Worm (Caenorhabditis elegans) whole organism, early embryonic: ENCODE results near the gene ZK809.1.

Experiments
- B0310.2 ChIP-seq: sonication (generic microtip); optimal IDR thresholded peaks from 2 replicates; lab custom pipeline; 2016; ENCODE audit warnings: mild to moderate bottlenecking, missing genetic modification characterization, missing compliant biosample characterization
- F13C5.2 ChIP-seq: sonication (generic microtip); optimal IDR thresholded peaks from 2 replicates; lab custom pipeline; 2017; ENCODE audit warnings: mild to moderate bottlenecking, missing genetic modification characterization, inconsistent platforms, missing compliant biosample characterization
- aly-1 ChIP-seq: sonication (generic microtip); optimal IDR thresholded peaks from 2 replicates; lab custom pipeline; 2016; ENCODE audit warnings: missing genetic modification characterization, missing compliant biosample characterization
- ama-1 ChIP-seq: fragments of 150-350 bp; optimal IDR thresholded peaks from 2 replicates; lab custom pipeline; 2014
- ceh-13 ChIP-seq: fragments of 200-800 bp; sonication (Bioruptor generic); optimal IDR thresholded peaks from 2 replicates; lab custom pipeline; 2018; ENCODE audit warnings: mild to moderate bottlenecking, missing genetic modification characterization, missing compliant biosample characterization
- ceh-36 ChIP-seq: sonication (generic microtip); optimal IDR thresholded peaks from 2 replicates; lab custom pipeline; 2016; ENCODE audit warnings: missing genetic modification characterization, inconsistent platforms, missing compliant biosample characterization
- ets-7 ChIP-seq: sonication (generic microtip); optimal IDR thresholded peaks from 2 replicates; lab custom pipeline; 2016; ENCODE audit warnings: missing genotype, missing genetic modification characterization, missing compliant biosample characterization
- flt-1 ChIP-seq: fragments of 200-800 bp; sonication (Bioruptor generic); IDR thresholded peaks from 2 replicates; pipeline ENCODE4 v1.3.6; 2022; ENCODE audit warnings: missing genetic modification characterization, missing compliant biosample characterization
- hmbx-1 ChIP-seq: sonication (generic microtip); optimal IDR thresholded peaks from 2 replicates; lab custom pipeline; 2016; ENCODE audit warnings: mild to moderate bottlenecking, missing genetic modification characterization, missing compliant biosample characterization
- hmg-4 ChIP-seq: fragments of 200-800 bp; sonication (Bioruptor generic); optimal IDR thresholded peaks from 2 replicates; lab custom pipeline; 2018; ENCODE audit warnings: mild to moderate bottlenecking, missing genetic modification characterization, missing compliant biosample characterization
- hnd-1 ChIP-seq: sonication (generic microtip); optimal IDR thresholded peaks from 2 replicates; lab custom pipeline; 2016; ENCODE audit warnings: missing genetic modification characterization, missing compliant biosample characterization
- pes-1 ChIP-seq: fragments of 200-800 bp; sonication (Bioruptor generic); IDR thresholded peaks from 2 replicates; pipeline ENCODE4 v1.3.6; 2022; ENCODE audit warnings: missing genetic modification reagents, missing genetic modification characterization, missing compliant biosample characterization
- scrt-1 ChIP-seq: fragments of 200-800 bp; sonication (Bioruptor generic); IDR thresholded peaks from 2 replicates; pipeline ENCODE4 v1.3.6; 2022; ENCODE audit warnings: missing genetic modification characterization, missing compliant biosample characterization
- sea-1 ChIP-seq: fragments of 200-800 bp; sonication (Bioruptor generic); conservative IDR thresholded peaks from 2 replicates; pipeline ENCODE4 v1.3.6; 2022; ENCODE audit warnings: missing genetic modification characterization, missing compliant biosample characterization
- tbx-11 ChIP-seq: fragments of 200-800 bp; sonication (Bioruptor generic); IDR thresholded peaks from 2 replicates; pipeline ENCODE4 v1.3.6; 2022; ENCODE audit warnings: missing genetic modification characterization, missing compliant biosample characterization
- tbx-37 ChIP-seq: fragments of 200-800 bp; sonication (Bioruptor generic); conservative IDR thresholded peaks from 2 replicates; pipeline ENCODE4 v1.3.6; 2022; ENCODE audit warnings: missing genetic modification reagents, missing genetic modification characterization, missing compliant biosample characterization
- tra-4 ChIP-seq: sonication (generic microtip); optimal IDR thresholded peaks from 2 replicates; lab custom pipeline; 2017; ENCODE audit warnings: missing genetic modification characterization, missing compliant biosample characterization

Gene ZK809.1

ce11 chrIV:11668001-11668400 is 26.1 kb downstream of the ZK809.1 start, which contains the start of gene atg-4.2:
Gene atg-4.2 (plus strand): TSS chrIV:11668024.
- TF ChIP-seq hmbx-1 (tag; lab: Kevin White, UChicago) (no peak), hmg-4 (GFP tag; lab: Kevin White, UChicago) (no peak), aly-1 (no peak), hnd-1 (no peak), tra-4 (tag; lab: Kevin White, UChicago) (no peak), flt-1 (GFP tag; lab: Robert Waterston, UW) (no peak), ama-1 (no peak), pes-1 (no peak), ceh-36 (tag; lab: Kevin White, UChicago) (no peak), ceh-13 (GFP tag; lab: Kevin White, UChicago) (no peak), scrt-1 (GFP tag; lab: Robert Waterston, UW) (no peak), tbx-11 (GFP tag; lab: Robert Waterston, UW) (no peak), sea-1 (GFP tag; lab: Robert Waterston, UW) (no peak), tbx-37 (GFP tag; lab: Robert Waterston, UW) (no peak), ets-7 (no peak), B0310.2 (tag; lab: Kevin White, UChicago) (no peak), F13C5.2 (tag; lab: Kevin White, UChicago) (no peak)

- TF ChIP-seq tbx-11 (GFP tag; lab: Robert Waterston, UW) (no peak), F13C5.2 (tag; lab: Kevin White, UChicago) (no peak), tra-4 (tag; lab: Kevin White, UChicago) (no peak), hmbx-1 (tag; lab: Kevin White, UChicago) (no peak), ets-7 (no peak), flt-1 (GFP tag; lab: Robert Waterston, UW) (no peak), hnd-1 (no peak), ceh-13 (GFP tag; lab: Kevin White, UChicago) (no peak)
Measured at ce11 chrIV:11673543-11673942, 31.6 kb downstream of the ZK809.1 start, which contains the start of gene inx-8. Gene inx-8 (plus strand): TSS chrIV:11673843.

ce11 chrIV:11676054-11676453 is 34.2 kb downstream of the ZK809.1 start, which contains the start of gene inx-9:
Gene inx-9 (plus strand): TSS chrIV:11676354.
- TF ChIP-seq ceh-13 (GFP tag; lab: Kevin White, UChicago) (no peak), hmbx-1 (tag; lab: Kevin White, UChicago) (no peak), hmg-4 (GFP tag; lab: Kevin White, UChicago) (no peak), ets-7 (no peak), F13C5.2 (tag; lab: Kevin White, UChicago) (no peak), pes-1 (no peak), tbx-11 (GFP tag; lab: Robert Waterston, UW) (no peak), B0310.2 (tag; lab: Kevin White, UChicago) (no peak), hnd-1 (no peak), sea-1 (GFP tag; lab: Robert Waterston, UW) (no peak), tra-4 (tag; lab: Kevin White, UChicago) (no peak), tbx-37 (GFP tag; lab: Robert Waterston, UW) (no peak), flt-1 (GFP tag; lab: Robert Waterston, UW) (no peak), ceh-36 (tag; lab: Kevin White, UChicago) (no peak), aly-1 (no peak), scrt-1 (GFP tag; lab: Robert Waterston, UW) (no peak), ama-1 (no peak)

DNA sequence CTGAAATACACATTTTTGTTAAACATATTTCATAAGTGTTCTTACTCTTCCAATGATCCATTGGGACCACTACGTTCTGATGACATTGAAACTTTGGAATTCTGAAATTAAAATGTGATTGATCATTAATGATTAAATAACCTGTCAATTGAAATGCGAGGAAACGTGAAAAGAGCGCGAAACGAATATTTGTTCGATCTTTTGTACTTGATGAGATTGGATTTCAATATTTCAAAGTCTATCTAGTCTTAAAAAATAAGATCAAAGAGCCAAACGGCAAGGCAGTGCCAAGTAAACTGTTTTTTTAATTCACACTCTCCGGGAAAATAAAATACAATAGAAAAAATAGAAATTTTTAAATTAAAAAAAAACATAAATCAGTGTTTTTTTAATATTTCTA is 40.0 kb downstream of the ZK809.1 start, which contains the start of gene ZK792.4:
TSS of gene ZK792.4 (minus strand) at position 101 of the 400 bp plus-strand sequence.
- TF ChIP-seq tbx-11 (GFP tag; lab: Robert Waterston, UW) (no peak), ets-7 (no peak), ama-1 (no peak), hnd-1 (no peak), ceh-36 (tag; lab: Kevin White, UChicago) (no peak)

- TF ChIP-seq hmbx-1 (tag; lab: Kevin White, UChicago) (no peak), tra-4 (tag; lab: Kevin White, UChicago) (no peak), ceh-36 (tag; lab: Kevin White, UChicago) (no peak), tbx-11 (GFP tag; lab: Robert Waterston, UW) (no peak), sea-1 (GFP tag; lab: Robert Waterston, UW) (no peak), ceh-13 (GFP tag; lab: Kevin White, UChicago) (no peak), ets-7 (no peak), scrt-1 (GFP tag; lab: Robert Waterston, UW) (no peak), F13C5.2 (tag; lab: Kevin White, UChicago) (no peak), tbx-37 (GFP tag; lab: Robert Waterston, UW) (no peak)
Measured at ce11 chrIV:11688018-11688417, 46.1 kb downstream of the ZK809.1 start, which contains the start of gene ZK792.5. Gene ZK792.5 (minus strand): TSS chrIV:11688118.

DNA sequence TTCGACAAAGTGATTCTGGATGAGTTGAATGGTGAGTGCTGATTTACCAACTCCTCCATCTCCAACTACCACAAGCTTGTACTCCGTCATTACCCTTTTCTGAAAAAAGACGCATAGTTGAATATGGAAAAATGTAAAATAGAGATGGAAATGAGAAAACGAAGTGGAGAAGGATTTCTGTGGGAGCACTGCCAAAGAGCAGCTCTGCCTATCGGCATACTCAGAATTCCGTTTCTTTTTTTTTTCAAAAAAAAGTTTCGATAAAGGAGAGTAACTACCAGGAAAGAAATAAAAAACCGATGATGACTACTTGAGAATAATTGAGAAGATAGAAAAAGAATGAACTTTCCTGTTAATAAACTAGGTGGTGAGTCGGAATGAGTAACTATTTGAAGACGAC is 49.1 kb downstream of the ZK809.1 start, which contains the start of gene let-60:
TSS of gene let-60 (minus strand) at position 101 of the 400 bp plus-strand sequence.
- TF ChIP-seq sea-1 (GFP tag; lab: Robert Waterston, UW), result no peak
- TF ChIP-seq tbx-37 (GFP tag; lab: Robert Waterston, UW), result no peak
- no peak for TF ChIP-seq ceh-36 (tag; lab: Kevin White, UChicago)
- TF ChIP-seq tra-4 (tag; lab: Kevin White, UChicago), result no peak
- no peak for TF ChIP-seq hmbx-1 (tag; lab: Kevin White, UChicago)
- TF ChIP-seq aly-1, result no peak
- TF ChIP-seq pes-1, result no peak
- TF ChIP-seq ets-7, result no peak
- TF ChIP-seq hnd-1, result no peak
- no peak for TF ChIP-seq hmg-4 (GFP tag; lab: Kevin White, UChicago)

- no peak for TF ChIP-seq tbx-11 (GFP tag; lab: Robert Waterston, UW)
- TF ChIP-seq flt-1 (GFP tag; lab: Robert Waterston, UW), result no peak
- no peak for TF ChIP-seq ceh-36 (tag; lab: Kevin White, UChicago)
- TF ChIP-seq tra-4 (tag; lab: Kevin White, UChicago), result no peak
- TF ChIP-seq ets-7, result no peak
- no peak for TF ChIP-seq hmg-4 (GFP tag; lab: Kevin White, UChicago)
- TF ChIP-seq scrt-1 (GFP tag; lab: Robert Waterston, UW), result no peak
Measured at ce11 chrIV:11691524-11691923, 49.6 kb downstream of the ZK809.1 start.
